Fruit fly (Drosophila melanogaster): ENCODE results near the gene Osi16.

Gene Osi16

dm6 chr3R:6353624-6354352 is 48.7 kb downstream of the Osi16 start:
- peak; percentile 31 for TF ChIP-seq toe (GFP tag; optimal IDR thresholded peaks at IDR 0.05)
- peak; percentile 60 for TF ChIP-seq pad (GFP tag; optimal IDR thresholded peaks at IDR 0.05)
- peak; percentile 55 for TF ChIP-seq tj (GFP tag; optimal IDR thresholded peaks at IDR 0.05)
- TF ChIP-seq ovo (GFP tag; optimal IDR thresholded peaks at IDR 0.05): peak; percentile 6
- no peak for TF ChIP-seq cnc (optimal IDR thresholded peaks at IDR 0.05)
- peak; percentile 61 for TF ChIP-seq Hr96 (GFP tag; optimal IDR thresholded peaks at IDR 0.05)
- peak; percentile 19 for TF ChIP-seq cic (GFP tag; optimal IDR thresholded peaks at IDR 0.05)
- peak; percentile 53 for TF ChIP-seq CG14711 (tag; optimal IDR thresholded peaks at IDR 0.05)
- peak; percentile 69 for TF ChIP-seq CG7101 (tag; optimal IDR thresholded peaks at IDR 0.05)
- TF ChIP-seq Clk (GFP tag; optimal IDR thresholded peaks at IDR 0.05): peak; percentile 16
- TF ChIP-seq Crg-1 (GFP tag; optimal IDR thresholded peaks at IDR 0.05): peak; percentile 22
- peak; percentile 30 for TF ChIP-seq Mnt (GFP tag; optimal IDR thresholded peaks at IDR 0.05)
- TF ChIP-seq CG1620 (GFP tag; optimal IDR thresholded peaks at IDR 0.05): peak; percentile 26
- TF ChIP-seq kay (GFP tag; ENCODE audit: borderline replicate concordance): peak; percentile 61
- peak; percentile 70 for TF ChIP-seq CG7045 (GFP tag; optimal IDR thresholded peaks at IDR 0.05)
- peak; percentile 57 for TF ChIP-seq CG33017 (tag; optimal IDR thresholded peaks at IDR 0.05)
- TF ChIP-seq CG12768 (GFP tag; optimal IDR thresholded peaks at IDR 0.05): peak; percentile 67
- peak; percentile 78 for TF ChIP-seq CG5204 (GFP tag; optimal IDR thresholded peaks at IDR 0.05)
- no peak for TF ChIP-seq bab1 (GFP tag; optimal IDR thresholded peaks at IDR 0.05)
- TF ChIP-seq CG11617 (GFP tag; optimal IDR thresholded peaks at IDR 0.05): peak; percentile 72

- TF ChIP-seq CG11617 (GFP tag; optimal IDR thresholded peaks at IDR 0.05) (no peak), pad (GFP tag; optimal IDR thresholded peaks at IDR 0.05) (no peak), kay (GFP tag; ENCODE audit: borderline replicate concordance) (peak; percentile 45)
Observed at dm6 chr3R:6354408-6354807, 49.4 kb downstream of the Osi16 start.
